Fruit fly (Drosophila melanogaster) whole organism, embryonic: ENCODE results near the gene CG12420.

Source experiments
- Atf-2 ChIP-seq: fragments of 200-800 bp; sonication (Bioruptor generic); optimal IDR thresholded peaks from 2 replicates; lab custom pipeline; 2016; ENCODE audit warnings: missing biosample characterization, missing genetic modification characterization
- CG10209 ChIP-seq: fragments of 200-800 bp; sonication (Bioruptor generic); optimal IDR thresholded peaks from 3 replicates; lab custom pipeline; 2017; ENCODE audit warnings: missing biosample characterization, mild to moderate bottlenecking, missing genetic modification characterization, missing genetic modification reagents
- CG12155 ChIP-seq: fragments of 200-800 bp; sonication (Bioruptor generic); optimal IDR thresholded peaks from 3 replicates; lab custom pipeline; 2016; ENCODE audit warnings: missing biosample characterization, missing genetic modification characterization
- CG12391 ChIP-seq: fragments of 200-800 bp; sonication (Bioruptor generic); optimal IDR thresholded peaks from 3 replicates; lab custom pipeline; 2018; ENCODE audit warnings: missing biosample characterization, mild to moderate bottlenecking, missing genetic modification characterization, moderate library complexity
- CG12659 ChIP-seq: fragments of 200-800 bp; sonication (Bioruptor generic); optimal IDR thresholded peaks from 3 replicates; lab custom pipeline; 2017; ENCODE audit warnings: mild to moderate bottlenecking, missing biosample characterization, missing genetic modification reagents, missing genetic modification characterization
- CG13287 ChIP-seq: fragments of 200-800 bp; sonication (Bioruptor generic); IDR thresholded peaks from 2 replicates; pipeline ENCODE4 v1.3.6; 2022; ENCODE audit warnings: missing biosample characterization, missing genetic modification characterization; ENCODE audit not compliant: partially characterized antibody
- CG13894 ChIP-seq: fragments of 200-800 bp; sonication (Bioruptor generic); optimal IDR thresholded peaks from 3 replicates; lab custom pipeline; 2018; ENCODE audit warnings: missing biosample characterization, mild to moderate bottlenecking, missing genetic modification characterization, moderate library complexity
- CG16863 ChIP-seq: fragments of 200-800 bp; sonication (Bioruptor generic); optimal IDR thresholded peaks from 3 replicates; lab custom pipeline; 2016; ENCODE audit warnings: missing biosample characterization, missing genetic modification characterization
- CG18764 ChIP-seq: fragments of 200-800 bp; sonication (Bioruptor generic); optimal IDR thresholded peaks from 3 replicates; lab custom pipeline; 2016; ENCODE audit warnings: missing biosample characterization, missing genetic modification characterization
- CG2120 ChIP-seq: fragments of 200-800 bp; sonication (Bioruptor generic); optimal IDR thresholded peaks from 3 replicates; lab custom pipeline; 2016; ENCODE audit warnings: missing biosample characterization, missing genetic modification characterization
- CG31365 ChIP-seq: fragments of 200-800 bp; sonication (Bioruptor generic); optimal IDR thresholded peaks from 2 replicates; lab custom pipeline; 2018; ENCODE audit warnings: missing biosample characterization, mild to moderate bottlenecking, missing genetic modification characterization
- CG32772 ChIP-seq: fragments of 200-800 bp; sonication (Bioruptor generic); IDR thresholded peaks from 2 replicates; pipeline ENCODE4 v1.3.6; 2022; ENCODE audit warnings: missing biosample characterization, missing genetic modification characterization
- CG33557 ChIP-seq: fragments of 200-800 bp; sonication (Bioruptor generic); optimal IDR thresholded peaks from 2 replicates; lab custom pipeline; 2019; ENCODE audit warnings: missing biosample characterization, mild to moderate bottlenecking, missing genetic modification characterization, moderate library complexity
- CG4707 ChIP-seq: fragments of 200-800 bp; sonication (Bioruptor generic); optimal IDR thresholded peaks from 2 replicates; lab custom pipeline; 2018; ENCODE audit warnings: missing biosample characterization, mild to moderate bottlenecking, missing genetic modification characterization, moderate library complexity
- CG6654 ChIP-seq: fragments of 200-800 bp; sonication (Bioruptor generic); optimal IDR thresholded peaks from 2 replicates; lab custom pipeline; 2017; ENCODE audit warnings: missing biosample characterization, mild to moderate bottlenecking, missing genetic modification characterization
- CG6854 ChIP-seq: fragments of 200-800 bp; sonication (Bioruptor generic); optimal IDR thresholded peaks from 3 replicates; lab custom pipeline; 2017; ENCODE audit warnings: missing biosample characterization, mild to moderate bottlenecking, missing genetic modification characterization
- CG7556 ChIP-seq: fragments of 200-800 bp; sonication (Bioruptor generic); optimal IDR thresholded peaks from 2 replicates; lab custom pipeline; 2017; ENCODE audit warnings: missing biosample characterization, mild to moderate bottlenecking, missing genetic modification characterization
- CG8281 ChIP-seq: fragments of 200-800 bp; sonication (Bioruptor generic); optimal IDR thresholded peaks from 2 replicates; lab custom pipeline; 2018; ENCODE audit warnings: missing biosample characterization, mild to moderate bottlenecking, missing genetic modification characterization, moderate library complexity
- CG8290 ChIP-seq, 3 experiments: fragments of 200-800 bp; sonication (Bioruptor generic); optimal IDR thresholded peaks; 2 replicates each; lab custom pipeline; 2016 to 2019; ENCODE audit warnings: missing biosample characterization in 3 of 3, missing genetic modification characterization in 3 of 3, mild to moderate bottlenecking in 2 of 3, moderate library complexity in 1 of 3
- CG9817 ChIP-seq: fragments of 200-800 bp; sonication (Bioruptor generic); optimal IDR thresholded peaks from 2 replicates; lab custom pipeline; 2018; ENCODE audit warnings: missing biosample characterization, mild to moderate bottlenecking, missing genetic modification characterization, moderate library complexity
- Ets65A ChIP-seq: fragments of 200-800 bp; sonication (Bioruptor generic); peaks from one replicate; lab custom pipeline; 2016; ENCODE audit warnings: missing biosample characterization, missing genetic modification characterization
- Fer3 ChIP-seq: fragments of 200-800 bp; sonication (Bioruptor generic); optimal IDR thresholded peaks from 2 replicates; lab custom pipeline; 2018; ENCODE audit warnings: missing biosample characterization, mild to moderate bottlenecking, missing genetic modification characterization, moderate library complexity
- GATAe ChIP-seq: fragments of 200-800 bp; sonication (Bioruptor generic); conservative IDR thresholded peaks from 2 replicates; pipeline ENCODE4 v1.3.6; 2022; ENCODE audit warnings: missing biosample characterization, missing genetic modification characterization
- HHEX ChIP-seq: fragments of 200-800 bp; sonication (Bioruptor generic); optimal IDR thresholded peaks from 3 replicates; lab custom pipeline; 2017; ENCODE audit warnings: missing biosample characterization, mild to moderate bottlenecking, missing genetic modification characterization, missing genetic modification reagents
- NC2β ChIP-seq: fragments of 200-800 bp; sonication (Bioruptor generic); optimal IDR thresholded peaks from 2 replicates; lab custom pipeline; 2016; ENCODE audit warnings: missing biosample characterization, missing genetic modification characterization
- NfI ChIP-seq: fragments of 200-800 bp; sonication (Bioruptor generic); optimal IDR thresholded peaks from 3 replicates; lab custom pipeline; 2018; ENCODE audit warnings: missing biosample characterization, mild to moderate bottlenecking, missing genetic modification characterization, moderate library complexity
- Oaz ChIP-seq: fragments of 200-800 bp; sonication (Bioruptor generic); IDR thresholded peaks from 2 replicates; pipeline ENCODE4 v1.3.6; 2022; ENCODE audit warnings: missing biosample characterization, missing genetic modification characterization
- Pdp1 ChIP-seq, 2 experiments: fragments of 200-800 bp; sonication (Bioruptor generic); optimal IDR thresholded peaks; 3 replicates each; lab custom pipeline; 2016; ENCODE audit warnings: missing biosample characterization in 2 of 2, missing genetic modification characterization in 2 of 2, mild to moderate bottlenecking in 1 of 2, moderate library complexity in 1 of 2
- Ravus ChIP-seq: fragments of 200-800 bp; sonication (Bioruptor generic); IDR thresholded peaks from 2 replicates; pipeline ENCODE4 v1.3.6; 2022; ENCODE audit warnings: missing biosample characterization, missing genetic modification characterization
- Stat92E ChIP-seq, 3 experiments: fragments of >200 bp in 2 of 3; fragments of 200-800 bp in 1 of 3; sonication (Bioruptor generic) in 1 of 3; optimal IDR thresholded peaks; 2 replicates each; lab custom pipeline; 2017 to 2019; ENCODE audit warnings: missing biosample characterization in 3 of 3, missing genetic modification characterization in 3 of 3, mild to moderate bottlenecking in 1 of 3, moderate library complexity in 1 of 3
- disco-r ChIP-seq: fragments of 200-800 bp; sonication (Bioruptor generic); optimal IDR thresholded peaks from 2 replicates; lab custom pipeline; 2016; ENCODE audit warnings: missing biosample characterization, missing genetic modification characterization
- dmrt99B ChIP-seq: fragments of 200-800 bp; sonication (Bioruptor generic); optimal IDR thresholded peaks from 2 replicates; lab custom pipeline; 2018; ENCODE audit warnings: missing biosample characterization, mild to moderate bottlenecking, missing genetic modification characterization, moderate library complexity
- exex ChIP-seq: fragments of 200-800 bp; sonication (Bioruptor generic); optimal IDR thresholded peaks from 4 replicates; lab custom pipeline; 2018; ENCODE audit warnings: missing biosample characterization, mild to moderate bottlenecking, missing genetic modification characterization, moderate library complexity
- hb ChIP-seq: fragments of 200-800 bp; sonication (Bioruptor generic); IDR thresholded peaks from 3 replicates; pipeline ENCODE4 v1.3.6; 2022; ENCODE audit warnings: missing biosample characterization, missing genetic modification characterization; ENCODE audit not compliant: partially characterized antibody
- ind ChIP-seq: fragments of 200-800 bp; sonication (Bioruptor generic); optimal IDR thresholded peaks from 3 replicates; lab custom pipeline; 2016; ENCODE audit warnings: missing biosample characterization, missing genetic modification characterization
- lmd ChIP-seq: fragments of 200-800 bp; sonication (Bioruptor generic); IDR thresholded peaks from 2 replicates; pipeline ENCODE4 v1.3.6; 2022; ENCODE audit warnings: missing biosample characterization, missing genetic modification characterization
- lola ChIP-seq, 3 experiments: fragments of >200 bp in 2 of 3; fragments of 200-800 bp in 1 of 3; sonication (Bioruptor generic) in 1 of 3; optimal IDR thresholded peaks; 2 replicates each; lab custom pipeline; 2017 to 2019; ENCODE audit warnings: missing biosample characterization in 3 of 3, missing genetic modification characterization in 3 of 3, mild to moderate bottlenecking in 1 of 3, moderate library complexity in 1 of 3
- mirr ChIP-seq: fragments of 200-800 bp; sonication (Bioruptor generic); optimal IDR thresholded peaks from 3 replicates; lab custom pipeline; 2018; ENCODE audit warnings: missing biosample characterization, mild to moderate bottlenecking, missing genetic modification characterization
- odd ChIP-seq: fragments of 200-800 bp; sonication (Bioruptor generic); optimal IDR thresholded peaks from 2 replicates; lab custom pipeline; 2017; ENCODE audit warnings: missing biosample characterization, mild to moderate bottlenecking, missing genetic modification characterization
- pb ChIP-seq: fragments of 200-800 bp; sonication (Bioruptor generic); optimal IDR thresholded peaks from 3 replicates; lab custom pipeline; 2016; ENCODE audit warnings: missing biosample characterization, missing genetic modification characterization
- peb ChIP-seq: fragments of 200-800 bp; sonication (Bioruptor generic); IDR thresholded peaks from 2 replicates; pipeline ENCODE4 v1.3.6; 2022; ENCODE audit warnings: missing biosample characterization, missing genetic modification characterization
- schlank ChIP-seq: fragments of 200-800 bp; sonication (Bioruptor generic); optimal IDR thresholded peaks from 2 replicates; lab custom pipeline; 2018; ENCODE audit warnings: missing biosample characterization, mild to moderate bottlenecking, missing genetic modification characterization
- sens ChIP-seq: fragments of 200-800 bp; sonication (Bioruptor generic); peaks from one replicate; lab custom pipeline; 2016; ENCODE audit warnings: missing biosample characterization, missing genetic modification characterization
- tin ChIP-seq: fragments of 200-800 bp; sonication (Bioruptor generic); optimal IDR thresholded peaks from 3 replicates; lab custom pipeline; 2016; ENCODE audit warnings: missing biosample characterization, missing genetic modification characterization
- tio ChIP-seq: fragments of 200-800 bp; sonication (Bioruptor generic); optimal IDR thresholded peaks from 2 replicates; lab custom pipeline; 2017; ENCODE audit warnings: missing biosample characterization, missing genetic modification characterization, inconsistent platforms
- tx ChIP-seq: fragments of 200-800 bp; sonication (Bioruptor generic); optimal IDR thresholded peaks from 2 replicates; lab custom pipeline; 2016; ENCODE audit warnings: missing biosample characterization, missing genetic modification characterization
- unpg ChIP-seq: fragments of 200-800 bp; sonication (Bioruptor generic); optimal IDR thresholded peaks from 3 replicates; lab custom pipeline; 2018; ENCODE audit warnings: missing biosample characterization, mild to moderate bottlenecking, missing genetic modification characterization, moderate library complexity
- vnd ChIP-seq: fragments of 200-800 bp; sonication (Bioruptor generic); IDR thresholded peaks from 3 replicates; pipeline ENCODE4 v1.3.6; 2022; ENCODE audit warnings: missing biosample characterization, missing genetic modification characterization; ENCODE audit not compliant: partially characterized antibody
- vvl ChIP-seq: fragments of 200-800 bp; sonication (Bioruptor generic); IDR thresholded peaks from 2 replicates; pipeline ENCODE4 v1.3.6; 2022; ENCODE audit warnings: missing biosample characterization, missing genetic modification characterization
- z ChIP-seq: fragments of 200-800 bp; sonication (Bioruptor generic); IDR thresholded peaks from 3 replicates; pipeline ENCODE4 v1.3.6; 2022; ENCODE audit warnings: missing biosample characterization, missing genetic modification characterization

The CG12420 gene

dm6 chr3R:10185986-10186385 is 36.5 kb upstream of the CG12420 start (continued):
- no peak for TF ChIP-seq hb
- TF ChIP-seq vnd: no peak
- TF ChIP-seq z (GFP tag; lab: Robert Waterston, UW): no peak
- TF ChIP-seq exex (tag; lab: Kevin White, UChicago): peak; percentile 13
- peak; percentile 78 for TF ChIP-seq mirr (GFP tag; lab: Kevin White, UChicago)
- TF ChIP-seq pb (GFP tag; lab: Kevin White, UChicago): no peak
- no peak for TF ChIP-seq CG33557 (GFP tag; lab: Kevin White, UChicago)
- TF ChIP-seq CG10209: peak; percentile 50
- no peak for TF ChIP-seq disco-r (GFP tag; lab: Kevin White, UChicago)
- no peak for TF ChIP-seq CG18764
- TF ChIP-seq tin: no peak
- TF ChIP-seq CG12659: no peak
- TF ChIP-seq CG31365 (tag; lab: Kevin White, UChicago): peak; percentile 29
- TF ChIP-seq Stat92E (GFP tag; optimal IDR thresholded peaks at IDR 0.05; lab: Kevin White, UChicago): no peak
- TF ChIP-seq peb (GFP tag; lab: Robert Waterston, UW): no peak
- peak; percentile 0 for TF ChIP-seq CG2120 (GFP tag; lab: Kevin White, UChicago)
- no peak for TF ChIP-seq CG4707 (GFP tag; lab: Kevin White, UChicago)
- TF ChIP-seq dmrt99B: peak; percentile 42
- TF ChIP-seq NC2β (GFP tag; lab: Kevin White, UChicago): no peak
- TF ChIP-seq tx (GFP tag; lab: Kevin White, UChicago): no peak
- TF ChIP-seq Fer3 (tag; lab: Kevin White, UChicago): peak; percentile 23
- TF ChIP-seq Pdp1 (GFP tag; optimal IDR thresholded peaks at IDR 0.05; lab: Kevin White, UChicago): no peak
- TF ChIP-seq lmd (GFP tag; lab: Robert Waterston, UW): no peak
- TF ChIP-seq Ets65A (GFP tag; lab: Kevin White, UChicago): peak; percentile 29
- no peak for TF ChIP-seq CG32772 (GFP tag; lab: Robert Waterston, UW)
- TF ChIP-seq odd: peak; percentile 36
- no peak for TF ChIP-seq CG7556 (GFP tag; lab: Kevin White, UChicago)
- no peak for TF ChIP-seq CG9817 (tag; lab: Kevin White, UChicago)
- TF ChIP-seq CG13894 (tag; lab: Kevin White, UChicago): peak; percentile 28
- TF ChIP-seq schlank (tag; lab: Kevin White, UChicago): peak; percentile 36
- TF ChIP-seq unpg: peak; percentile 10
- no peak for TF ChIP-seq CG6654 (GFP tag; lab: Kevin White, UChicago)
- peak; percentile 2 for TF ChIP-seq CG6854 (GFP tag; lab: Kevin White, UChicago)
- no peak for TF ChIP-seq GATAe
- TF ChIP-seq vvl (GFP tag; lab: Robert Waterston, UW): peak; percentile 50
- no peak for TF ChIP-seq CG16863 (GFP tag; lab: Kevin White, UChicago)
- peak; percentile 21 for TF ChIP-seq HHEX (GFP tag; lab: Kevin White, UChicago)
- no peak for TF ChIP-seq tio (GFP tag; lab: Kevin White, UChicago)
- TF ChIP-seq CG12391 (tag; lab: Kevin White, UChicago): no peak
- TF ChIP-seq NfI (GFP tag; lab: Kevin White, UChicago): no peak
- TF ChIP-seq sens (GFP tag; lab: Kevin White, UChicago): no peak
- TF ChIP-seq Atf-2 (GFP tag; lab: Kevin White, UChicago): no peak
- TF ChIP-seq CG13287 (GFP tag; lab: Robert Waterston, UW): no peak; the same call in 1 of the 2 replicates
- TF ChIP-seq lola (GFP tag; optimal IDR thresholded peaks at IDR 0.05; lab: Kevin White, UChicago): no peak
- TF ChIP-seq CG8290 (GFP tag; optimal IDR thresholded peaks at IDR 0.05; lab: Kevin White, UChicago): no peak
- TF ChIP-seq CG8290 (tag; optimal IDR thresholded peaks at IDR 0.05; lab: Kevin White, UChicago): peak in 1 of 2 experiments; percentile 61
- no peak for TF ChIP-seq ind (GFP tag; lab: Kevin White, UChicago)
- TF ChIP-seq CG12155 (GFP tag; lab: Kevin White, UChicago): no peak
- TF ChIP-seq CG8281: no peak
- TF ChIP-seq Ravus: no peak
- no peak for TF ChIP-seq Oaz (GFP tag; lab: Robert Waterston, UW)
